Worm (Caenorhabditis elegans) whole organism, midembryonic: Measurements from ENCODE around the gene T07D4.2.

Experiments
- cog-1 ChIP-seq: sonication (generic microtip); optimal IDR thresholded peaks from 2 replicates; lab custom pipeline; 2016; ENCODE audit warnings: missing genetic modification characterization, missing compliant biosample characterization
- flt-1 ChIP-seq: fragments of 200-800 bp; sonication (Bioruptor generic); IDR thresholded peaks from 2 replicates; pipeline ENCODE4 v1.3.6; 2022; ENCODE audit warnings: missing genetic modification characterization, missing compliant biosample characterization
- klf-2 ChIP-seq: fragments of 200-800 bp; sonication (Bioruptor generic); conservative IDR thresholded peaks from 2 replicates; pipeline ENCODE4 v1.3.6; 2022; ENCODE audit warnings: missing genetic modification reagents, missing genetic modification characterization, missing compliant biosample characterization
- med-1 ChIP-seq: sonication (generic microtip); optimal IDR thresholded peaks from 2 replicates; lab custom pipeline; 2017; ENCODE audit warnings: missing genetic modification characterization, mild to moderate bottlenecking, missing compliant biosample characterization, antibody characterized with exemption, missing genetic modification reagents; ENCODE audit not compliant: insufficient read depth
- tab-1 ChIP-seq: fragments of 200-800 bp; sonication (Bioruptor generic); IDR thresholded peaks from 2 replicates; pipeline ENCODE4 v1.3.6; 2022; ENCODE audit warnings: missing genetic modification characterization, missing compliant biosample characterization
- ztf-23 ChIP-seq: fragments of 200-800 bp; sonication (Bioruptor generic); IDR thresholded peaks from 2 replicates; pipeline ENCODE4 v1.3.6; 2022; ENCODE audit warnings: missing genetic modification reagents, missing genetic modification characterization, missing compliant biosample characterization
- ztf-29 ChIP-seq: fragments of 200-800 bp; sonication (Bioruptor generic); IDR thresholded peaks from 2 replicates; pipeline ENCODE4 v1.3.6; 2022; ENCODE audit warnings: missing genetic modification reagents, missing genetic modification characterization, missing compliant biosample characterization

DNA sequence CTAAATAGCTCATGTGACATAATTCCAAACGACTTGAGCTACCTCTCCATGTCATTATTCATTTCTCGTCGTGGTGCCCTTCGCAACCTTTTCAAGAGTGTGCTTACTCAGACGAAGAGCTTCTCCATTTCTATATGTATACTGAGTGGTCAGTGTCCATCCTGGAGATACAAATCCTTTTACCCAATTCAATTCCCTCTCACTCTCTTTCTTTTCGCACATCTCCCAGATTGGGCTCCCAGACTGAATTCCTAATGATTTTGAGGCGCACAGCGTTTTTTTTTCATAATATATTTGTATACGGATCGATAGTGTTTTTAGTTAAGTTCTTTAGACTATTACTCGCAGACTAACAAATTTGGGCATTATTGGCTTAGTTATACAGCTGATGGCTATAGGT is 47.2 kb upstream of the T07D4.2 start:
- TF ChIP-seq tab-1 (GFP tag; lab: Robert Waterston, UW) (no peak), med-1 (GFP tag; lab: Kevin White, UChicago) (no peak), cog-1 (no peak), flt-1 (GFP tag; lab: Robert Waterston, UW) (no peak), klf-2 (no peak), ztf-23 (GFP tag; lab: Robert Waterston, UW) (no peak), ztf-29 (GFP tag; lab: Robert Waterston, UW) (no peak)
